Fruit fly (Drosophila melanogaster) whole organism, embryonic: ENCODE results near the gene Plod.
A peak's percentile ranks its signal among the peaks of the same experiment; 100 is the strongest.

Experiments used
- Bgb ChIP-seq: fragments of 200-800 bp; sonication (Bioruptor generic); IDR thresholded peaks from 2 replicates; pipeline ENCODE4 v1.3.6; 2022; ENCODE audit warnings: missing biosample characterization, missing genetic modification characterization; ENCODE audit not compliant: partially characterized antibody
- CG10431 ChIP-seq: fragments of 200-800 bp; sonication (Bioruptor generic); optimal IDR thresholded peaks from 3 replicates; lab custom pipeline; 2018; ENCODE audit warnings: missing biosample characterization, mild to moderate bottlenecking, missing genetic modification characterization
- CG10462 ChIP-seq: fragments of 200-800 bp; sonication (Bioruptor generic); optimal IDR thresholded peaks from 2 replicates; lab custom pipeline; 2016; ENCODE audit warnings: missing biosample characterization, missing genetic modification characterization
- CG11247 ChIP-seq: fragments of 200-800 bp; sonication (Bioruptor generic); IDR thresholded peaks from 2 replicates; pipeline ENCODE4 v1.3.6; 2022; ENCODE audit warnings: missing biosample characterization, missing genetic modification characterization
- CG13424 ChIP-seq: fragments of 200-800 bp; sonication (Bioruptor generic); optimal IDR thresholded peaks from 2 replicates; lab custom pipeline; 2019; ENCODE audit warnings: missing biosample characterization, mild to moderate bottlenecking, missing genetic modification characterization, moderate library complexity
- CG13894 ChIP-seq: fragments of 200-800 bp; sonication (Bioruptor generic); optimal IDR thresholded peaks from 3 replicates; lab custom pipeline; 2018; ENCODE audit warnings: missing biosample characterization, mild to moderate bottlenecking, missing genetic modification characterization, moderate library complexity
- CG14860 ChIP-seq: fragments of 200-800 bp; sonication (Bioruptor generic); IDR thresholded peaks from 3 replicates; pipeline ENCODE4 v1.3.6; 2022; ENCODE audit warnings: missing biosample characterization, missing genetic modification characterization; ENCODE audit not compliant: partially characterized antibody
- CG14965 ChIP-seq: fragments of 200-800 bp; sonication (Bioruptor generic); optimal IDR thresholded peaks from 2 replicates; lab custom pipeline; 2016; ENCODE audit warnings: missing biosample characterization, missing genetic modification characterization, borderline replicate concordance
- CG16779 ChIP-seq: fragments of 200-800 bp; sonication (Bioruptor generic); IDR thresholded peaks from 2 replicates; pipeline ENCODE4 v1.3.6; 2022; ENCODE audit warnings: missing biosample characterization, missing genetic modification characterization
- CG18619 ChIP-seq: fragments of 200-800 bp; sonication (Bioruptor generic); optimal IDR thresholded peaks from 3 replicates; lab custom pipeline; 2017; ENCODE audit warnings: missing biosample characterization, mild to moderate bottlenecking, missing genetic modification characterization
- CG4707 ChIP-seq: fragments of 200-800 bp; sonication (Bioruptor generic); optimal IDR thresholded peaks from 2 replicates; lab custom pipeline; 2018; ENCODE audit warnings: missing biosample characterization, mild to moderate bottlenecking, missing genetic modification characterization, moderate library complexity
- CG6654 ChIP-seq: fragments of 200-800 bp; sonication (Bioruptor generic); optimal IDR thresholded peaks from 2 replicates; lab custom pipeline; 2017; ENCODE audit warnings: missing biosample characterization, mild to moderate bottlenecking, missing genetic modification characterization
- CG7745 ChIP-seq: fragments of 200-800 bp; sonication (Bioruptor generic); optimal IDR thresholded peaks from 2 replicates; lab custom pipeline; 2018; ENCODE audit warnings: missing biosample characterization, mild to moderate bottlenecking, missing genetic modification characterization, moderate library complexity
- CG7839 ChIP-seq: fragments of 200-800 bp; sonication (Bioruptor generic); optimal IDR thresholded peaks from 3 replicates; lab custom pipeline; 2018; ENCODE audit warnings: missing biosample characterization, mild to moderate bottlenecking, missing genetic modification characterization, moderate library complexity
- CG8281 ChIP-seq: fragments of 200-800 bp; sonication (Bioruptor generic); optimal IDR thresholded peaks from 2 replicates; lab custom pipeline; 2018; ENCODE audit warnings: missing biosample characterization, mild to moderate bottlenecking, missing genetic modification characterization, moderate library complexity
- CG9932 ChIP-seq: fragments of 200-800 bp; sonication (Bioruptor generic); IDR thresholded peaks from 2 replicates; pipeline ENCODE4 v1.3.6; 2022; ENCODE audit warnings: missing biosample characterization, missing genetic modification characterization
- CTCF ChIP-seq: fragments of 200-800 bp; sonication (Bioruptor generic); optimal IDR thresholded peaks from 2 replicates; lab custom pipeline; 2017; ENCODE audit warnings: missing biosample characterization, mild to moderate bottlenecking, missing genetic modification characterization, moderate library complexity
- Dbx ChIP-seq: fragments of 200-800 bp; sonication (Bioruptor generic); IDR thresholded peaks from 3 replicates; pipeline ENCODE4 v1.3.6; 2022; ENCODE audit warnings: missing biosample characterization, missing genetic modification characterization
- Eip74EF ChIP-seq, 2 experiments: fragments of 200-800 bp in 1 of 2; fragments of >200 bp in 1 of 2; sonication (Bioruptor generic) in 1 of 2; optimal IDR thresholded peaks; 2 replicates each; lab custom pipeline; 2017 to 2019; ENCODE audit warnings: missing biosample characterization in 2 of 2, missing genetic modification characterization in 2 of 2, mild to moderate bottlenecking in 1 of 2, moderate library complexity in 1 of 2
- Ets65A ChIP-seq: fragments of 200-800 bp; sonication (Bioruptor generic); peaks from one replicate; lab custom pipeline; 2016; ENCODE audit warnings: missing biosample characterization, missing genetic modification characterization
- H15 ChIP-seq: fragments of 200-800 bp; sonication (Bioruptor generic); IDR thresholded peaks from 3 replicates; pipeline ENCODE4 v1.3.6; 2022; ENCODE audit warnings: missing biosample characterization, missing genetic modification characterization
- HHEX ChIP-seq: fragments of 200-800 bp; sonication (Bioruptor generic); optimal IDR thresholded peaks from 3 replicates; lab custom pipeline; 2017; ENCODE audit warnings: missing biosample characterization, mild to moderate bottlenecking, missing genetic modification characterization, missing genetic modification reagents
- HmgZ ChIP-seq: fragments of 200-800 bp; sonication (Bioruptor generic); optimal IDR thresholded peaks from 2 replicates; lab custom pipeline; 2018; ENCODE audit warnings: missing biosample characterization, mild to moderate bottlenecking, missing genetic modification characterization
- Med ChIP-seq: fragments of 200-800 bp; sonication (Bioruptor generic); peaks from one replicate; lab custom pipeline; 2016; ENCODE audit warnings: missing biosample characterization, missing genetic modification characterization, mild to moderate bottlenecking, inconsistent platforms, moderate library complexity
- PHDP ChIP-seq: fragments of 200-800 bp; sonication (Bioruptor generic); optimal IDR thresholded peaks from 3 replicates; lab custom pipeline; 2018; ENCODE audit warnings: missing biosample characterization, mild to moderate bottlenecking, missing genetic modification characterization, moderate library complexity
- Pdp1 ChIP-seq, 2 experiments: fragments of 200-800 bp; sonication (Bioruptor generic); optimal IDR thresholded peaks; 3 replicates each; lab custom pipeline; 2016; ENCODE audit warnings: missing biosample characterization in 2 of 2, missing genetic modification characterization in 2 of 2, mild to moderate bottlenecking in 1 of 2, moderate library complexity in 1 of 2
- Ravus ChIP-seq: fragments of 200-800 bp; sonication (Bioruptor generic); IDR thresholded peaks from 2 replicates; pipeline ENCODE4 v1.3.6; 2022; ENCODE audit warnings: missing biosample characterization, missing genetic modification characterization
- Side ChIP-seq: fragments of 200-800 bp; sonication (Bioruptor generic); optimal IDR thresholded peaks from 2 replicates; lab custom pipeline; 2016; ENCODE audit warnings: missing biosample characterization, missing genetic modification characterization
- Stat92E ChIP-seq, 3 experiments: fragments of >200 bp in 2 of 3; fragments of 200-800 bp in 1 of 3; sonication (Bioruptor generic) in 1 of 3; optimal IDR thresholded peaks; 2 replicates each; lab custom pipeline; 2017 to 2019; ENCODE audit warnings: missing biosample characterization in 3 of 3, missing genetic modification characterization in 3 of 3, mild to moderate bottlenecking in 1 of 3, moderate library complexity in 1 of 3
- amos ChIP-seq: fragments of 200-800 bp; sonication (Bioruptor generic); IDR thresholded peaks from 2 replicates; pipeline ENCODE4 v1.3.6; 2022; ENCODE audit warnings: missing biosample characterization, missing genetic modification characterization; ENCODE audit not compliant: partially characterized antibody
- aop ChIP-seq: fragments of 200-800 bp; sonication (Bioruptor generic); IDR thresholded peaks from 2 replicates; pipeline ENCODE4 v1.3.6; 2022; ENCODE audit warnings: missing biosample characterization, missing genetic modification characterization
- ash1 ChIP-seq: fragments of 200-800 bp; sonication (Bioruptor generic); optimal IDR thresholded peaks from 2 replicates; lab custom pipeline; 2018; ENCODE audit warnings: missing biosample characterization, mild to moderate bottlenecking, missing genetic modification characterization
- dimm ChIP-seq: fragments of 200-800 bp; sonication (Bioruptor generic); IDR thresholded peaks from 2 replicates; pipeline ENCODE4 v1.3.6; 2022; ENCODE audit warnings: missing biosample characterization, missing genetic modification characterization
- eyg ChIP-seq: fragments of 200-800 bp; sonication (Bioruptor generic); optimal IDR thresholded peaks from 3 replicates; lab custom pipeline; 2016; ENCODE audit warnings: missing biosample characterization, missing genetic modification characterization
- gem ChIP-seq: fragments of 200-800 bp; sonication (Bioruptor generic); optimal IDR thresholded peaks from 2 replicates; lab custom pipeline; 2019; ENCODE audit warnings: missing biosample characterization, mild to moderate bottlenecking, missing genetic modification characterization, moderate library complexity
- grn ChIP-seq: fragments of 200-800 bp; sonication (Bioruptor generic); optimal IDR thresholded peaks from 3 replicates; lab custom pipeline; 2017; ENCODE audit warnings: missing biosample characterization, missing genetic modification characterization
- jing ChIP-seq: fragments of 200-800 bp; sonication (Bioruptor generic); optimal IDR thresholded peaks from 2 replicates; lab custom pipeline; 2018; ENCODE audit warnings: missing biosample characterization, mild to moderate bottlenecking, missing genetic modification characterization
- kni ChIP-seq: fragments of 200-800 bp; sonication (Bioruptor generic); optimal IDR thresholded peaks from 3 replicates; lab custom pipeline; 2017; ENCODE audit warnings: mild to moderate bottlenecking, missing biosample characterization, missing genetic modification reagents, missing genetic modification characterization
- peb ChIP-seq: fragments of 200-800 bp; sonication (Bioruptor generic); IDR thresholded peaks from 2 replicates; pipeline ENCODE4 v1.3.6; 2022; ENCODE audit warnings: missing biosample characterization, missing genetic modification characterization
- pita ChIP-seq: fragments of 200-800 bp; sonication (Bioruptor generic); optimal IDR thresholded peaks from 2 replicates; lab custom pipeline; 2017; ENCODE audit warnings: missing biosample characterization, mild to moderate bottlenecking, missing genetic modification characterization
- run ChIP-seq: fragments of 200-800 bp; sonication (Bioruptor generic); optimal IDR thresholded peaks from 3 replicates; lab custom pipeline; 2018; ENCODE audit warnings: missing biosample characterization, mild to moderate bottlenecking, missing genetic modification characterization
- sens ChIP-seq: fragments of 200-800 bp; sonication (Bioruptor generic); peaks from one replicate; lab custom pipeline; 2016; ENCODE audit warnings: missing biosample characterization, missing genetic modification characterization
- stwl ChIP-seq: fragments of 200-800 bp; sonication (Bioruptor generic); optimal IDR thresholded peaks from 3 replicates; lab custom pipeline; 2018; ENCODE audit warnings: missing biosample characterization, mild to moderate bottlenecking, missing genetic modification characterization, moderate library complexity
- zen ChIP-seq: fragments of 200-800 bp; sonication (Bioruptor generic); optimal IDR thresholded peaks from 3 replicates; lab custom pipeline; 2018; ENCODE audit warnings: missing biosample characterization, mild to moderate bottlenecking, missing genetic modification characterization, moderate library complexity
- zf30C ChIP-seq: fragments of 200-800 bp; sonication (Bioruptor generic); optimal IDR thresholded peaks from 3 replicates; lab custom pipeline; 2018; ENCODE audit warnings: missing biosample characterization, mild to moderate bottlenecking, missing genetic modification characterization

Plod gene

dm6 chr3L:11227708-11228107 is 21.9 kb upstream of the Plod start:
- no peak for TF ChIP-seq CG11247 (GFP tag; lab: Robert Waterston, UW)
- TF ChIP-seq Stat92E (GFP tag; optimal IDR thresholded peaks at IDR 0.05; lab: Kevin White, UChicago), result peak in 1 of 3 experiments; percentile 14
- no peak for TF ChIP-seq CG13894 (tag; lab: Kevin White, UChicago)
- no peak for TF ChIP-seq CG9932 (GFP tag; lab: Robert Waterston, UW)
- TF ChIP-seq grn (GFP tag; lab: Kevin White, UChicago), result peak; percentile 94
- no peak for TF ChIP-seq Dbx (GFP tag; lab: Robert Waterston, UW)
- TF ChIP-seq jing, result no peak
- TF ChIP-seq CG7839 (tag; lab: Kevin White, UChicago), result no peak

DNA sequence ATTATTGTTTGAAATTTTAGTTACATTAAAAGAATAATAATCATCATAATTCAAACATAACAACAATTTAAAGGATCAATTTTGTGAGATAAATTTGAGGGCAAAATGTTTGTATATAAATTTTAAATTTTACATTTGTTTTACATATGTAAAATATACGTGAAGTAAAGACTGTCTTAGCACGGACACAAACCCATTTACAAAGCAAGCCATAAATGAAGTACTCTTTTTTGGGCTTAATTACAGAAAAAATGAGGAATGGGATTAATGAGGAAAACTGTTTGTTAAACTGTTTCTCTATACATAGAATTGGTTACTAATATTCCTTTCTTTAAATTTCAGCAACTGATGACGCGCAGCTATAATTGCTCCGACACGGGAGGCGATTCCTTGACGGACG is 18.8 kb upstream of the Plod start:
- peak; percentile 38 for TF ChIP-seq stwl (tag; lab: Kevin White, UChicago)
- no peak for TF ChIP-seq Ravus (GFP tag; lab: Robert Waterston, UW)
- no peak for TF ChIP-seq CG14965 (GFP tag; lab: Kevin White, UChicago)
- peak; percentile 100 for TF ChIP-seq CG7745 (tag; lab: Kevin White, UChicago)
- peak; percentile 25 for TF ChIP-seq zen
- peak; percentile 42; the same call in 1 of the 3 replicates for TF ChIP-seq CG14860 (GFP tag; lab: Robert Waterston, UW)
- TF ChIP-seq amos, result peak; percentile 50; the same call in 1 of the 2 replicates
- TF ChIP-seq CTCF (GFP tag; lab: Kevin White, UChicago), result peak; percentile 68
- peak; percentile 48 for TF ChIP-seq Bgb (GFP tag; lab: Robert Waterston, UW)
- no peak for TF ChIP-seq Side (GFP tag; lab: Kevin White, UChicago)
- TF ChIP-seq CG18619, result no peak
- TF ChIP-seq pita (GFP tag; lab: Kevin White, UChicago), result peak; percentile 43
- TF ChIP-seq, all 482 proteins: peak for 8

dm6 chr3L:11218892-11219291 is 13.1 kb upstream of the Plod start:
- no peak for TF ChIP-seq CG13424 (tag; lab: Kevin White, UChicago)
- TF ChIP-seq Pdp1 (GFP tag; optimal IDR thresholded peaks at IDR 0.05; lab: Kevin White, UChicago), result peak in 1 of 2 experiments; percentile 19

- peak; percentile 65 for TF ChIP-seq Med (GFP tag; lab: Kevin White, UChicago)
- peak; percentile 45 for TF ChIP-seq Ets65A (GFP tag; lab: Kevin White, UChicago)
- peak; percentile 41 for TF ChIP-seq CG4707
- TF ChIP-seq H15, result no peak
- no peak for TF ChIP-seq CG8281 (tag; lab: Kevin White, UChicago)
- TF ChIP-seq sens (GFP tag; lab: Kevin White, UChicago), result peak; percentile 75
- no peak for TF ChIP-seq PHDP
- TF ChIP-seq CG16779 (GFP tag; lab: Robert Waterston, UW), result 0 out of 2 replicates have a peak, but pooled peaks have one; percentile 39
These were observed 12.1 kb upstream of the Plod start for dm6 chr3L:11217893-11218292.

DNA sequence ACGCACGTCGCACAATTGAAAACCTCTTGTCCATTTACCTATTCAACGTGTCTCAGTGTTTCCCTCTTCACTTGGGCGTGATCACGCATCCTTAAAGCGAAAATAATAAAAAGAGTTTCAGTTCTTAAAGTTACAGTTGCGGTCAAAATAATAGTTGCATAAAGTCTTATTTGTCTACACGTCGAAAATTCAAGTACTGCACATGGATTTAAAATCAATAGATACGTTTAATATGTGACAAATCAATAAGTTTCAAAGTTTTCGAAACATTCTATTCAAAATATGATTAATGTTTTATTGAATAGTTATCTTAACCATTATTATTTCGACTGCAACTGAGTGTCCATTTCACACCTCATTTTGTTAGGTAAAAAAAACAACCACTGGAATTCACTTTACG is 10.4 kb upstream of the Plod start:
- TF ChIP-seq Eip74EF (GFP tag; optimal IDR thresholded peaks at IDR 0.05; lab: Kevin White, UChicago) (no peak), ash1 (GFP tag; lab: Kevin White, UChicago) (no peak), Med (GFP tag; lab: Kevin White, UChicago) (no peak), aop (no peak), gem (tag; lab: Kevin White, UChicago) (peak; percentile 17), HHEX (GFP tag; lab: Kevin White, UChicago) (no peak), CG10431 (GFP tag; lab: Kevin White, UChicago) (no peak), sens (GFP tag; lab: Kevin White, UChicago) (peak; percentile 51), kni (no peak), run (no peak), HmgZ (no peak), CG10462 (no peak), dimm (no peak), peb (no peak), CG6654 (GFP tag; lab: Kevin White, UChicago) (no peak), eyg (no peak), zf30C (no peak)
